Worm (Caenorhabditis elegans) whole organism, dauer: ENCODE results near the gene C50A2.7.
"Not testable (repeated sequence)": the region's sequence is repeated elsewhere in the genome, so short reads cannot be mapped to it uniquely, and the experiment has no call there.

Source experiments
- unc-62 ChIP-seq: sonication (generic microtip); optimal IDR thresholded peaks from 2 replicates; lab custom pipeline; 2017; ENCODE audit warnings: missing biosample characterization, missing genetic modification reagents, missing genetic modification characterization

C50A2.7 gene

DNA sequence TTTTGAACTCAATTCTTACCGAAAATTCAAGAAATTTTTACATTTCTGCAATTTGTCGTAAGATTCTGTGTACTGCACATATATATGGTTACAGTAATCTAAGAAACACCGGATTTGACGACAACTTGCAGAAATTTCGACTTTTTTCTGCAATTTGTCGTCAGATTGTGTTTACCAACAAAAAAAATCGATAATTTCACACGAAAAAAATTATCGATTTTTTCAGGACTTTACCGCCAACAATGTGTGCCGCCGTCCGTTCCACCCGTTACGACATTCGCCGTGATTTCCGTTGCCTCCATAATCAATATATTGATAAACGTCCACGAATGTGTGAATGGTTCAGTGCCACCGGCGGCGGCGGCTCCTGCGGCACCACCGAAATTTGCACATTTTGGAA is 11.2 kb downstream of the C50A2.7 start:
- TF ChIP-seq unc-62: no peak

DNA sequence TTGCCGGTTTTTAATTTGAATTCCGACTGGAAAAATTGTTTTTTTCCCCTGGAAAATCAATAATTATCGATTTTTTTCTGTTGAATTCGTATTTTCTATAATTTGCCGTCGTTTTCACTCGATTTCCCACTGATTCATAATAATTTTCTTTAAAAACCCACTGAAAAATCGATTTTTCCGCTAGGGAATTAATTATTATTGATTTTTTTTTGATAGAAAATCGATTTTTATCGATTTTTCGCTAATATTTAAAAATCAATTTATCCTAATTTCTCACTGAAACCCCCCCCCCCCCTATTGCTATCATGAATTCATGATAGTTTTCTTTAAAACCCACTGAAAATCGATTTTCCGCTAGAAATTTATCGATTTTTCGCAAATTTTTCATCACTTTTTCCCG is 13.4 kb downstream of the C50A2.7 start:
- TF ChIP-seq unc-62: no peak

ce11 chrIV:1177683-1178082 is 14.5 kb downstream of the C50A2.7 start, which contains the start of gene Y104H12D.2:
Gene Y104H12D.2 (plus strand): TSS chrIV:1178022.
- TF ChIP-seq unc-62: no peak

- TF ChIP-seq unc-62: not testable (repeated sequence)
Observed at ce11 chrIV:1182292-1182691, 19.1 kb downstream of the C50A2.7 start, which contains the start of gene rmif-2. Gene rmif-2 (plus strand): TSS chrIV:1182592.

DNA sequence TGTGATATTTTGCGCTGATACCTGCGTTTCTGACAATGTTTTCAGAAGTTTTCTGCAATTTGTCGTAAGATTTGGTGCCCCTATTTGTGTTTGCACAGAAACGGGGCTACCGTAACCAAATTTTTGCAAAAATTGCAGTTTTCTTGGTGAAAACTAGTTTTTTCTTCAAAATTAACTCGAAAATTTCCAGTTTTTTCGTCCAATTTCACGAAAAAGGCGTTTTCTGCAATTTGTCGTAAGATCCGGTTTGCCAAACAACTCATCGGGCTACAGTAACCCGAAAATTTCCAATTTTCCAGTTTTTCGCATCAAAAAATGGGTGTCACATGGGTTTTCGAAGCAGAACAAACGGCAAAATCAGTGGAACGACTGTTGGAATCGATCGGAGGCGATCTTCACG is 24.3 kb downstream of the C50A2.7 start, which contains the start of gene mdt-20:
TSS of gene mdt-20 (plus strand) at position 301 of the 400 bp plus-strand sequence.
- TF ChIP-seq unc-62: not testable (repeated sequence)

DNA sequence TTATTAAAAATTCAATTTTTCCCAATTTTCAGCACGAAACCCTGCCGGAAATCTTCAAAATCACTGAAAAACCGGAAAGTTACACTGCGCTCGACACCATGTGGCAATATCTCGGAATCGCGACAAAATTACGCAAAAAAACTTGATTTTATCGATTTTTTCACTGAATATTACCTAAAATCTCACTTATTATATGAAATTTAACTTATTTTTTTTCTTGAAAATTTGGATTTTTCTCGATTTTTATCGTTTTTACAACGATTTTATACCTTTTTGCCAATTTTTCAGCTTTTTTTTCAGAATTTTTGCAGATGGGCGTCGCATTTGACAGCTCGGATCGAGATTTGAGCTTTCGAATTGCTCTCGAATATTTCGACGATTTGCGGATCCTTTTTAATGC is 29.5 kb downstream of the C50A2.7 start, which contains the start of gene spl-3:
TSS of gene spl-3 (plus strand) at position 301 of the 400 bp plus-strand sequence.
- no peak for TF ChIP-seq unc-62

DNA sequence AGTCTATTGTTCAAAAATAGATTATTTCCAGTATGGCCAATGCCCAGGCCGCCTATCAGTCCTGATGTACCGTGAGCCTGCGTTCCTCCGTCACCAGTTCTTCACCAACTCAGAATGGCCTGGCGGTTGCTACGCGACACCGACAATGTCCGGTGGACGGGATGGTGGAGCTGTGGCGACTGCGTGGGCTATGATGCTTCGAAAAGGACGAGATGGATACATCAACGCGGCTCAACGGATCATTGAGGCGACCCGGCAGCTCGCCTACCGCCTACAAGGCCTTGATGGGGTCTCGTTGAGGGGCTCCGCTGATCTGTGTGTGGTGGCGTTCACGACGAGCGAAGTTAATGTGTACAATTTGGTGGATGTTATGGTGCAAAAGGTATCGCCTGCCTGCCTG is 36.3 kb downstream of the C50A2.7 start:
- no peak for TF ChIP-seq unc-62

- no peak for TF ChIP-seq unc-62
Observed at ce11 chrIV:1204870-1205269, 41.6 kb downstream of the C50A2.7 start, which contains the start of gene dsl-2. Gene dsl-2 (minus strand): TSS chrIV:1204970.

DNA sequence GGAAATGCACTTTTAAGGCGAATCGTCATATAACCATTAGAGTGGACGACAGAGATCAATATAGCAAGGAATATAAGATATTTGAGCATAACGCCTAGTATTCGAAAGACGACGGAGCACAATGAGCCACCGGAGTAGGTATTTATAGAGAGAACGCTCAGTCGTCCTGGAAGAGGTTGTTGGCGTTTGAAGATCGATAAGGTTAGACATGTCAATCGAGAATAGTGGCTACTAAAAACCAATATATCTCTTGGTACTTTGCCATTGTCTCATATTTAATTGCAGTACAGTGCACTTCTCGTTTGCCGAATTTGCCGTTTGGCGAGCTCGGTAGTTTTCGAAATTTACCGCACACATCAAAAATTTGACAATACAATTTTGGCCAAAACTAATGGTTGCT is 44.8 kb downstream of the C50A2.7 start, which contains the start of gene dsl-1:
TSS of gene dsl-1 (minus strand) at position 101 of the 400 bp plus-strand sequence.
- no peak for TF ChIP-seq unc-62

DNA sequence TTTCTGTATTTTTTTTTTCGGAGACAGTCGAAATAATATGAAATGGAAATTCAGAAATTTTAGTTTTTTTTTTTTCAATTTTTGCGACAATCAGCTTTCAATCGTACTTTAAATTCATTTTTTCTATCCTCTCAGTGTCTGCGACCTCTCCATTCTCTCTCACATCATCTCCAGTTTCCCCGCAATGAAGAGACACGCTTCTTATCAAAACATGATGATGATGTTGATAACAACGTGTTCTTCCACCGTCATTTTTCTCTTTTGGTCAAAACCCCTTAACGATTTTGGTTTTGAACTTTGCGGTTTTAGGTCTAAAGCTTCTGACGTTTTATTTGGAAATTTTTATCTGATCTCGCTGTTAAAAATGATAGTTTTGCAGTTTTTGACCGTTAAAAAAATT is 46.1 kb downstream of the C50A2.7 start:
- no peak for TF ChIP-seq unc-62

- no peak for TF ChIP-seq unc-62
Observed at ce11 chrIV:1209813-1210212, 46.6 kb downstream of the C50A2.7 start.

- TF ChIP-seq unc-62: no peak
Observed at ce11 chrIV:1211902-1212301, 48.7 kb downstream of the C50A2.7 start.

DNA sequence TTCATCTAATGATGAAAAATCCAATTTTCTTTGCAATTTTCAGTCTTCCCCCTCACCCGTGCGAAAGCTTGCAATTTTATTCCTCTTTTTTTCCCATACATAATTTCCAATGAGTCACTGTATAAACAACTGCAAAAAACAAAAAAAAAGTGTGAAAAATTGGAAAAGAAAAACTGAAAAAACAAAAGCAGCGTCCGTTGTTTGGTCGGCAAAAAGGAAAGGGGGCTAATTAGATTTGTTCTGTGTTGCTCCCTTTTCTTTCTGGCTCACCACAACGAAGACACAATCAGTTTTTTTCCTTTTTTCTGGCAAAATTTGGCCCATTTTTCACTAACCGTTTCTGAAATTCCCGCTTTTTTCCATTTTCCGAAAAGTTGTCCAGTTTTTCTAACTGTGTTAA is 49.1 kb downstream of the C50A2.7 start:
- no peak for TF ChIP-seq unc-62

DNA sequence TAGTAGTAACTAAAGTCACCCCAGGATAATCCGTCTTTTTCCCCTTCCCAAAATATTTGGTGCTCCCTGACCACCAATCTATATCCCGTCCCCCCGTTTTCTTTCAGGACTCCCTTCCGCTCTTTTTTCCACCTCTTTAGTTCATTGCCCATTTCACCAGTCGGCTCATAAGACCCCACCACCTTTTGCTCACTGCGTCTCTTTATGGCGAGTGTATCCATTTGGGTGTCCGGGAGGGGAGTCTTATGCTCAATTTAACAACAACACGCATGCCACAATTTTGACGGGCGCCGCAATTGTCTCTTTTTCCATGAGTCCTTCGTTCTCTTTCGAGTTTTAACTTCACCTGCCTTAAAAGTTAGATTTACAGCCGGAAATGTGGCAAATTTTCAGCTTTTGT is 50.0 kb downstream of the C50A2.7 start:
- no peak for TF ChIP-seq unc-62
